Worm (Caenorhabditis elegans) whole organism, midembryonic: ENCODE results near the gene C03B1.5.

ENCODE experiments used
- T22C8.4 ChIP-seq: fragments of 200-800 bp; sonication (Bioruptor generic); IDR thresholded peaks from 2 replicates; pipeline ENCODE4 v1.3.6; 2022; ENCODE audit warnings: missing genetic modification characterization, missing compliant biosample characterization
- klf-2 ChIP-seq: fragments of 200-800 bp; sonication (Bioruptor generic); conservative IDR thresholded peaks from 2 replicates; pipeline ENCODE4 v1.3.6; 2022; ENCODE audit warnings: missing genetic modification reagents, missing genetic modification characterization, missing compliant biosample characterization
- med-1 ChIP-seq: sonication (generic microtip); optimal IDR thresholded peaks from 2 replicates; lab custom pipeline; 2017; ENCODE audit warnings: missing genetic modification characterization, mild to moderate bottlenecking, missing compliant biosample characterization, antibody characterized with exemption, missing genetic modification reagents; ENCODE audit not compliant: insufficient read depth
- ref-1 ChIP-seq: fragments of 200-800 bp; sonication (Bioruptor generic); conservative IDR thresholded peaks from 2 replicates; pipeline ENCODE4 v1.3.6; 2022; ENCODE audit warnings: missing genetic modification reagents, missing genetic modification characterization, missing compliant biosample characterization

DNA sequence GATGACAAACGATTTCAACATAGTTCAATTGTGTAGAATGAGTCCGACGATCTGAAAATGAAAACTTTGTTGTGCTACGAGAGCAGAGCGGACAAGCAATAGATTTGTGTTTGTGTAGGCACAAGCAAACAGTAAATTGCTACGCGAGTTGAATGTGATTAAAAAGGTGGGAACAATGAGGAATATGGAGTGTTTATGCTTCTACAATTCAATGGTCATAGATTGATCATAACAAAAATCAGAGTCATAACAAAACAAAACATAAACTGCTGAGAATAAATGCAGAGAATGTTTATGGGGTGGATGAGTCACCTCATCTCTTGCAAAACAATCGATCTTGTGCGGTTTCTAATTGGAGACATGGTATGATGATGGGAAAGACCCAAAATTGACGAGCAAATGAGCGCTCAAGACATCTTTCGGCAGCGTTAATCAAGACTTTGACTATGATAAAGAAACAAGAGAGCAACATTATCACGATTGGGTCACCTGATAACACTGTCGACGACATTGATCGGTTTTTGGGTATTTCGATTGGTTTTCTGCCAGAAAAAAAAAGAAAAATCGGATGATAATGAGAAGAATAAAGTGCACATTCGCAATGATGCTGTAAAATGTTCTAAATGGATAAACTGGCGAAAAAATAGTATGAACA is 22.4 kb downstream of the C03B1.5 start, which contains the start of gene lmp-1:
- TF ChIP-seq med-1 (GFP tag; lab: Kevin White, UChicago) (no peak), klf-2 (GFP tag; lab: Robert Waterston, UW) (no peak), ref-1 (GFP tag; lab: Robert Waterston, UW) (no peak), T22C8.4 (no peak)
